Worm (Caenorhabditis elegans): ENCODE results near the gene C17B7.3.
"Not testable (repeated sequence)": the region's sequence is repeated elsewhere in the genome, so short reads cannot be mapped to it uniquely, and the experiment has no call there.

Gene C17B7.3

DNA sequence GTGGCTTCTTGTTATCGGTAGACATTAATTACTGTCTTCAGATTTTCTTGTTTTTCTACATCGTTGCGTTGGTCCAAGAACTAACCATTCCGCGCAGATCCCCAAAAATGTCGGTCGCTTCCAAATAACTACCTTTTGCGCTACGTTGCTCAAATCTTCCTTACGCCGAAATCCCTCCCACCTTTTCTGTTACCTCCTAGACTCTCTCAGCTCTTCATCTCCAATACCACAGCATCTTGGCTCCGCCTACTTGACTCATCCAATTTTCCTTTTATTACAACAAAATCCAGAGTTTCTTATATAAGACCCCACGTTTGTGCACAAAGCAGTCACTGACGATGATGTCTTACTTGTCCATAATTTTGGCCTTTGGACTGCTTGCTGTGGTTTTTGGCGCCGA is 10.3 kb downstream of the C17B7.3 start, which contains the start of gene C17B7.12:
C17B7.12 (plus strand) TSS at position 301 of the 400 bp plus-strand sequence.
- no peak for TF ChIP-seq nhr-102 (tag; optimal IDR thresholded peaks at IDR 0.05)
- TF ChIP-seq nhr-10 (tag; optimal IDR thresholded peaks at IDR 0.05), result no peak
- no peak for TF ChIP-seq nhr-237 (tag; optimal IDR thresholded peaks at IDR 0.05)
- no peak for TF ChIP-seq F10B5.3 (tag; optimal IDR thresholded peaks at IDR 0.05)
- no peak for TF ChIP-seq php-3 (GFP tag; IDR thresholded peaks at IDR 0.05)
- TF ChIP-seq dpl-1 (GFP tag; optimal IDR thresholded peaks at IDR 0.05), result no peak
- TF ChIP-seq cey-2 (tag; optimal IDR thresholded peaks at IDR 0.05; ENCODE audit: borderline replicate concordance, insufficient read depth), result no peak
- no peak for TF ChIP-seq zfp-3 (GFP tag; conservative IDR thresholded peaks at IDR 0.05)
- TF ChIP-seq ceh-20 (GFP tag; IDR thresholded peaks at IDR 0.05), result no peak
- no peak for TF ChIP-seq mdl-1 (tag; optimal IDR thresholded peaks at IDR 0.05)
- TF ChIP-seq hif-1 (tag; optimal IDR thresholded peaks at IDR 0.05), result no peak
- TF ChIP-seq ztf-11 (tag; optimal IDR thresholded peaks at IDR 0.05), result no peak
- TF ChIP-seq pqm-1 (tag; optimal IDR thresholded peaks at IDR 0.05), result no peak
- TF ChIP-seq ama-1 (optimal IDR thresholded peaks at IDR 0.05), result no peak
- no peak for TF ChIP-seq lim-7 (GFP tag; IDR thresholded peaks at IDR 0.05)

DNA sequence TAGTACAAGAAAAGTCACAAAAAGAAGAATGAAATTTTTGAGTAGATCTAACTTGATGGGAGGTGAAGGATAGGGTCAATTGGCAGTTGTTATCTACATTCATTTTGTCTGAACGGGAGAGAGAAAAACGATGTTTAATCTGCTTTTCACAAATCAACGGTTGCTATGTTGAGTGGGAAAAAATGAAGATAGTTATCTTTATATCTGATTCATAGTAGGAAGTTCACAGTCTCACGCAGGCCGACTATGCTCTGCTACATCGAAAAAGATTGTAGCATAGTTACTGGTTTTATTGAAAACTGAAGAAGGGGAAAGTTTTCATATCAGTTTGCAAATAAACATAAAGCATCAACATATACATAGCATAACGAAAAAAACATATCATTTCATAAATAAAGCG is 12.9 kb downstream of the C17B7.3 start:
- TF ChIP-seq unc-62 (GFP tag; optimal IDR thresholded peaks at IDR 0.05 in 1 of 2) (peak in 1 of 2 experiments; percentile 28), unc-62 (tag; optimal IDR thresholded peaks at IDR 0.05) (no peak), lir-3 (tag; optimal IDR thresholded peaks at IDR 0.05) (no peak)

DNA sequence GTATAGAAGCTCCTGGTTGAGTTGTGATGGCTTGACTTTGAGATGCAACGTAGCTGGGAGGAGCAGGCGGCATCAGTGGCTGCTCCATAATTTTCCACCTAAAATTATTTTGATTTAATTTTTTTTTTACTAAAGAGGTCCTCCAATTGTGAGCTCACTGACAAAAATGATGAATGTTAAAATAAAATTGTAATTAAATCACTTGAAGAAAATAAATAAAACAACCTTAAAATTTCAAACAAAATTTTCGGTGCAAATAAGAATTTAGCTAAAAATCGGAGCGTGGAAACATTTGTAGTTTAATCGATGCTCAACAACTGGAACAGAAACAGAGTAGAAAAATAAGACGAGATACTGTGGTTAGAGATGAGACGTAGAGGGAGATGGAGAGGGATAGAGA is 14.5 kb downstream of the C17B7.3 start, which contains the start of gene scrm-3:
scrm-3 (minus strand) TSS at position 101 of the 400 bp plus-strand sequence.
- no peak for TF ChIP-seq dmd-9 (GFP tag; IDR thresholded peaks at IDR 0.05)
- no peak for TF ChIP-seq T20F7.1 (GFP tag; optimal IDR thresholded peaks at IDR 0.05)
- TF ChIP-seq zfp-2 (tag; optimal IDR thresholded peaks at IDR 0.05), result no peak
- TF ChIP-seq dpl-1 (GFP tag; optimal IDR thresholded peaks at IDR 0.05), result no peak
- no peak for TF ChIP-seq mdl-1 (tag; optimal IDR thresholded peaks at IDR 0.05)
- TF ChIP-seq nhr-10 (tag; optimal IDR thresholded peaks at IDR 0.05), result no peak
- no peak for TF ChIP-seq vab-7 (GFP tag; IDR thresholded peaks at IDR 0.05)
- no peak for TF ChIP-seq egl-43 (GFP tag; IDR thresholded peaks at IDR 0.05)
- no peak for TF ChIP-seq ceh-44 (GFP tag; IDR thresholded peaks at IDR 0.05)

DNA sequence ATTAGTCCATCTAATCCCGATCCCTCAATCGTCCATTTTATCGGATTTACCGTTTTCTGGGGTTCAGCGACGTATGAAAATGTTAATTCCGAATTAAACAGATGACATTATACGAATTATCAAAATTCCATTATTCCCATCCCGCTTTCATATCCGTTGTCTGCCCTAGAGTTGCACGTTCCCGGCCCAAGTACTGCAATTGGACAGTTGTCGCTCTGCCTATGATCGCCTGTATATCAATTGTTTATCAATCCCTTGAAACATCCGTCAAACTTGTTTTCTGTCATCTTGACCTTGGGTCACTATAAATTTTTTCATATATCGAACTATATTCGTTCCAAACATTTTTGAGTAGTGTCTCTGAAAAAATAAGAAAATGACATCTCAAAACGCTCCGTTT is 15.7 kb downstream of the C17B7.3 start, which contains the start of gene C04E12.5:
C04E12.5 (plus strand) TSS at position 301 of the 400 bp plus-strand sequence.
- no peak for TF ChIP-seq vab-7 (GFP tag; IDR thresholded peaks at IDR 0.05)
- no peak for TF ChIP-seq skn-1 (tag; optimal IDR thresholded peaks at IDR 0.05)
- peak in 1 of 2 experiments; percentile 78 for TF ChIP-seq unc-62 (GFP tag; optimal IDR thresholded peaks at IDR 0.05 in 1 of 2)
- TF ChIP-seq unc-62 (tag; optimal IDR thresholded peaks at IDR 0.05), result no peak

DNA sequence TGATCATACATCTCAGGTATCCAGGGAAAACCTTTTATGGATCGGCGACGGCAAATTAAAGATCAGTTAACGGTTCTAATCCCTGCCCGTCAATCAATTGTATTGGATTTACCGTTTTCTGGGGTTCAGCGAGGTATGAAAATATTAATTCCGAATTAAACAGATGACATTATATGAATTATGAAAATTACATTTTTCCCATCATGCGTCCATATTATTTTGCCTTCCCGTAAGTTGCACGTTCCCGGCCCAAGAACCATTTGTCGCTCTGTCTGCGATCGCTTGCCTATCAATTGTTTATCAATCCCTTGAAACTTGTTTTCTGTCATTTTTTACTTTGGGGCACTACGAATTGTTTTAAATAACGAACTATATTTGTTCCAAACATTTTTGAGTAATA is 19.0 kb downstream of the C17B7.3 start:
- TF ChIP-seq lin-29 (GFP tag; IDR thresholded peaks at IDR 0.05) (no peak), nhr-237 (tag; optimal IDR thresholded peaks at IDR 0.05) (no peak), unc-62 (GFP tag; optimal IDR thresholded peaks at IDR 0.05 in 1 of 2) (peak in 1 of 2 experiments; percentile 97), unc-62 (tag; optimal IDR thresholded peaks at IDR 0.05) (no peak), ZK337.2 (GFP tag; IDR thresholded peaks at IDR 0.05) (no peak)

DNA sequence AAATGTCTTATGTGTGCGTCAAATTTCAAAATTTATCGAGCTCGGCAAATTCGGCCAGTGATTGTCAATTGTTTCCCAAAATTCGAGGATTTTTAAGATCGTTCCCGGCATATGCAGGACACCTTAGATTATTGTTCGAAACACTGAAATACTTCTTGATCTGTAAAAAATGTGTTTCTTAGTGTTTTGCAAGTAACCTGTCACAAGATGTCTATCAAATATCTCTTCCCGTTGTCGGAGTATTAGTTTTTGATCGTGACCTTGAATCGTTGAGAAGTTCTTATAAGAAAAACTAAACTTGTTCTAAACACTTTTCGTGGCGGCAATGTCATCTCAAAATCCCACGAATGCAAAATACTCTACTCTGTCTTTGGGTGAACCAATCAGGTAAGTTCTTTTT is 19.9 kb downstream of the C17B7.3 start, which contains the start of gene C04E12.4:
C04E12.4 (plus strand) TSS at position 301 of the 400 bp plus-strand sequence.
- TF ChIP-seq skn-1 (tag; optimal IDR thresholded peaks at IDR 0.05), result no peak
- TF ChIP-seq nhr-28 (tag; optimal IDR thresholded peaks at IDR 0.05), result peak; percentile 22
- peak; percentile 88 for TF ChIP-seq aha-1 (tag)

DNA sequence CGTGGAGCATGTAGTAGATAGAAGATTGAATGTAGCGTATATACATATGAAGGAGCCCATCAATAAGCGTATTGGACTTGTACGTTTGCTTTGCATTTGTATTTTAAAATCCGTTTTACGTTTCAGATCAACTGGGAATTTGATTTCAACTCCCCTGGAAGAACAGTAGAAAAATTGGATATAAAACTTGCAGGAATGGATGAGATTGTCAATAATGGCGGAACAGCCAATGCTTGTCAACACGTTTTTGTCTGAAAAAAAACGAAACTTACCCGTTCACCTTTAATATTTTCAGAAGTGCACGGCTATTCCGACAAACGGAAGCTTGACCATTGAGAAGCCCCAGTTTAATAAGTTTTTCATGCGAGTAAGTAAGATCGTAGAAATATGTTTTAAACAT is 25.2 kb downstream of the C17B7.3 start, which contains the start of gene C04E12.2:
C04E12.2 (plus strand) TSS at position 301 of the 400 bp plus-strand sequence.
- not testable (repeated sequence) for TF ChIP-seq ctbp-1 (GFP tag; IDR thresholded peaks at IDR 0.05); spr-1 (tag; optimal IDR thresholded peaks at IDR 0.05); ceh-32 (tag; optimal IDR thresholded peaks at IDR 0.05; ENCODE audit: poor library complexity)

All from whole organism, L4 larva.